Fruit fly (Drosophila melanogaster) whole organism, embryonic: ENCODE results near the gene CG6465.

ENCODE experiments used
- Bgb ChIP-seq: fragments of 200-800 bp; sonication (Bioruptor generic); IDR thresholded peaks from 2 replicates; pipeline ENCODE4 v1.3.6; 2022; ENCODE audit warnings: missing biosample characterization, missing genetic modification characterization; ENCODE audit not compliant: partially characterized antibody
- CG12942 ChIP-seq: fragments of 200-800 bp; sonication (Bioruptor generic); optimal IDR thresholded peaks from 3 replicates; lab custom pipeline; 2016; ENCODE audit warnings: missing biosample characterization, missing genetic modification characterization
- CG14050 ChIP-seq: fragments of 200-800 bp; sonication (Bioruptor generic); IDR thresholded peaks from 3 replicates; pipeline ENCODE4 v1.3.6; 2022; ENCODE audit warnings: missing biosample characterization, missing genetic modification characterization
- CG14667 ChIP-seq: fragments of 200-800 bp; sonication (Bioruptor generic); IDR thresholded peaks from 2 replicates; pipeline ENCODE4 v1.3.6; 2022; ENCODE audit warnings: missing biosample characterization, missing genetic modification characterization
- CG15073 ChIP-seq: fragments of 200-800 bp; sonication (Bioruptor generic); optimal IDR thresholded peaks from 2 replicates; lab custom pipeline; 2016; ENCODE audit warnings: missing biosample characterization, missing genetic modification characterization
- CG17186 ChIP-seq: fragments of 200-800 bp; sonication (Bioruptor generic); optimal IDR thresholded peaks from 3 replicates; lab custom pipeline; 2017; ENCODE audit warnings: missing biosample characterization, missing genetic modification reagents, missing genetic modification characterization
- CG17359 ChIP-seq: fragments of 200-800 bp; sonication (Bioruptor generic); optimal IDR thresholded peaks from 3 replicates; lab custom pipeline; 2018; ENCODE audit warnings: missing biosample characterization, mild to moderate bottlenecking, missing genetic modification characterization, moderate library complexity
- CG1832 ChIP-seq: fragments of 200-800 bp; sonication (Bioruptor generic); optimal IDR thresholded peaks from 2 replicates; lab custom pipeline; 2017; ENCODE audit warnings: missing biosample characterization, mild to moderate bottlenecking, missing genetic modification characterization, inconsistent platforms
- CG2199 ChIP-seq: fragments of 200-800 bp; sonication (Bioruptor generic); IDR thresholded peaks from 3 replicates; pipeline ENCODE4 v1.3.6; 2022; ENCODE audit warnings: missing biosample characterization, missing genetic modification characterization
- CG31365 ChIP-seq: fragments of 200-800 bp; sonication (Bioruptor generic); optimal IDR thresholded peaks from 2 replicates; lab custom pipeline; 2018; ENCODE audit warnings: missing biosample characterization, mild to moderate bottlenecking, missing genetic modification characterization
- CG3847 ChIP-seq: fragments of 200-800 bp; sonication (Bioruptor generic); IDR thresholded peaks from 2 replicates; pipeline ENCODE4 v1.3.6; 2022; ENCODE audit warnings: missing biosample characterization, missing genetic modification characterization
- CG4404 ChIP-seq: fragments of 200-800 bp; sonication (Bioruptor generic); IDR thresholded peaks from 2 replicates; pipeline ENCODE4 v1.3.6; 2022; ENCODE audit warnings: missing biosample characterization, missing genetic modification characterization
- CG6175 ChIP-seq: fragments of 200-800 bp; sonication (Bioruptor generic); IDR thresholded peaks from 3 replicates; pipeline ENCODE4 v1.3.6; 2022; ENCODE audit warnings: missing biosample characterization, missing genetic modification characterization
- CG7839 ChIP-seq: fragments of 200-800 bp; sonication (Bioruptor generic); optimal IDR thresholded peaks from 3 replicates; lab custom pipeline; 2018; ENCODE audit warnings: missing biosample characterization, mild to moderate bottlenecking, missing genetic modification characterization, moderate library complexity
- CG7928 ChIP-seq: fragments of 200-800 bp; sonication (Bioruptor generic); optimal IDR thresholded peaks from 2 replicates; lab custom pipeline; 2017; ENCODE audit warnings: missing biosample characterization, mild to moderate bottlenecking, missing genetic modification characterization
- CG8478 ChIP-seq: fragments of >200 bp; optimal IDR thresholded peaks from 2 replicates; lab custom pipeline; 2018
- Deaf1 ChIP-seq: fragments of 200-800 bp; optimal IDR thresholded peaks from 3 replicates; lab custom pipeline; 2019; ENCODE audit warnings: missing biosample characterization, mild to moderate bottlenecking, missing genetic modification characterization, moderate library complexity
- Dfd ChIP-seq, 2 experiments: fragments of >200 bp; optimal IDR thresholded peaks; 2 replicates each; lab custom pipeline; 2017; ENCODE audit warnings: missing biosample characterization in 2 of 2, missing genetic modification characterization in 2 of 2
- Dip2 ChIP-seq: fragments of 200-800 bp; sonication (Bioruptor generic); IDR thresholded peaks from 2 replicates; pipeline ENCODE4 v1.3.6; 2022; ENCODE audit warnings: missing biosample characterization, missing genetic modification characterization
- Dll ChIP-seq: fragments of 200-800 bp; sonication (Bioruptor generic); IDR thresholded peaks from 4 replicates; pipeline ENCODE4 v1.3.6; 2022; ENCODE audit warnings: missing biosample characterization, missing genetic modification characterization; ENCODE audit not compliant: partially characterized antibody
- E2f2 ChIP-seq: fragments of 200-800 bp; sonication (Bioruptor generic); IDR thresholded peaks from 2 replicates; pipeline ENCODE4 v1.3.6; 2022; ENCODE audit warnings: missing biosample characterization, missing genetic modification characterization
- Hmr ChIP-seq: fragments of 200-800 bp; sonication (Bioruptor generic); optimal IDR thresholded peaks from 3 replicates; lab custom pipeline; 2017; ENCODE audit warnings: mild to moderate bottlenecking, missing biosample characterization, missing genetic modification reagents, missing genetic modification characterization
- Hr3 ChIP-seq: fragments of 200-800 bp; sonication (Bioruptor generic); optimal IDR thresholded peaks from 3 replicates; lab custom pipeline; 2016; ENCODE audit warnings: missing biosample characterization, missing genetic modification characterization
- Max ChIP-seq: fragments of 200-800 bp; sonication (Bioruptor generic); optimal IDR thresholded peaks from 2 replicates; lab custom pipeline; 2016; ENCODE audit warnings: missing biosample characterization, mild to moderate bottlenecking, missing genetic modification characterization
- NFAT ChIP-seq: fragments of 200-800 bp; sonication (Bioruptor generic); IDR thresholded peaks from 2 replicates; pipeline ENCODE4 v1.3.6; 2022; ENCODE audit warnings: missing biosample characterization, missing genetic modification characterization
- Nf-YA ChIP-seq: fragments of 200-800 bp; sonication (Bioruptor generic); IDR thresholded peaks from 2 replicates; pipeline ENCODE4 v1.3.6; 2022; ENCODE audit warnings: missing biosample characterization, missing genetic modification characterization
- Rfx ChIP-seq: fragments of 200-800 bp; sonication (Bioruptor generic); IDR thresholded peaks from 2 replicates; pipeline ENCODE4 v1.3.6; 2022; ENCODE audit warnings: missing biosample characterization, missing genetic modification characterization
- Sox102F ChIP-seq: fragments of 200-800 bp; sonication (Bioruptor generic); optimal IDR thresholded peaks from 2 replicates; lab custom pipeline; 2018; ENCODE audit warnings: missing biosample characterization, mild to moderate bottlenecking, missing genetic modification characterization, moderate library complexity
- Ssrp ChIP-seq: fragments of 200-800 bp; sonication (Bioruptor generic); optimal IDR thresholded peaks from 2 replicates; lab custom pipeline; 2018; ENCODE audit warnings: missing biosample characterization, mild to moderate bottlenecking, missing genetic modification characterization, moderate library complexity
- Taf1 ChIP-seq: fragments of 200-800 bp; sonication (Bioruptor generic); IDR thresholded peaks from 2 replicates; pipeline ENCODE4 v1.3.6; 2022; ENCODE audit warnings: missing biosample characterization, missing genetic modification characterization
- Xrp1 ChIP-seq: fragments of 200-800 bp; sonication (Bioruptor generic); IDR thresholded peaks from 2 replicates; pipeline ENCODE4 v1.3.6; 2022; ENCODE audit warnings: missing biosample characterization, missing genetic modification characterization
- abd-A ChIP-seq: fragments of 200-800 bp; sonication (Bioruptor generic); optimal IDR thresholded peaks from 3 replicates; lab custom pipeline; 2019; ENCODE audit warnings: missing biosample characterization, mild to moderate bottlenecking, missing genetic modification characterization, moderate library complexity
- ash1 ChIP-seq: fragments of 200-800 bp; sonication (Bioruptor generic); optimal IDR thresholded peaks from 2 replicates; lab custom pipeline; 2018; ENCODE audit warnings: missing biosample characterization, mild to moderate bottlenecking, missing genetic modification characterization
- ato ChIP-seq: fragments of 200-800 bp; sonication (Bioruptor generic); IDR thresholded peaks from 2 replicates; pipeline ENCODE4 v1.3.6; 2022; ENCODE audit warnings: missing biosample characterization, missing genetic modification characterization; ENCODE audit not compliant: partially characterized antibody
- cad ChIP-seq: fragments of >200 bp; optimal IDR thresholded peaks from 2 replicates; lab custom pipeline; 2017; ENCODE audit warnings: missing biosample characterization, missing genetic modification characterization
- crol ChIP-seq: fragments of 200-800 bp; sonication (Bioruptor generic); IDR thresholded peaks from 2 replicates; pipeline ENCODE4 v1.3.6; 2022; ENCODE audit warnings: missing biosample characterization, missing genetic modification characterization
- dan ChIP-seq: fragments of 200-800 bp; sonication (Bioruptor generic); IDR thresholded peaks from 2 replicates; pipeline ENCODE4 v1.3.6; 2022; ENCODE audit warnings: missing biosample characterization, missing genetic modification characterization
- dpn ChIP-seq, 2 experiments: fragments of 200-800 bp; sonication (Bioruptor generic); optimal IDR thresholded peaks; 3 replicates each; lab custom pipeline; 2016; ENCODE audit warnings: missing biosample characterization in 2 of 2, missing genetic modification characterization in 2 of 2
- fd3F ChIP-seq: fragments of 200-800 bp; sonication (Bioruptor generic); optimal IDR thresholded peaks from 2 replicates; lab custom pipeline; 2018; ENCODE audit warnings: missing biosample characterization, mild to moderate bottlenecking, missing genetic modification characterization, moderate library complexity
- gem ChIP-seq: fragments of 200-800 bp; sonication (Bioruptor generic); optimal IDR thresholded peaks from 2 replicates; lab custom pipeline; 2019; ENCODE audit warnings: missing biosample characterization, mild to moderate bottlenecking, missing genetic modification characterization, moderate library complexity
- h ChIP-seq: fragments of >200 bp; optimal IDR thresholded peaks from 2 replicates; lab custom pipeline; 2017
- jumu ChIP-seq: fragments of 200-800 bp; sonication (Bioruptor generic); optimal IDR thresholded peaks from 3 replicates; lab custom pipeline; 2016; ENCODE audit warnings: missing biosample characterization, missing genetic modification characterization
- klu ChIP-seq: fragments of 200-800 bp; sonication (Bioruptor generic); IDR thresholded peaks from 2 replicates; pipeline ENCODE4 v1.3.6; 2022; ENCODE audit warnings: missing biosample characterization, missing genetic modification characterization
- nerfin-1 ChIP-seq: fragments of 200-800 bp; sonication (Bioruptor generic); optimal IDR thresholded peaks from 3 replicates; lab custom pipeline; 2019; ENCODE audit warnings: missing biosample characterization, mild to moderate bottlenecking, missing genetic modification characterization, moderate library complexity
- onecut ChIP-seq: fragments of 200-800 bp; sonication (Bioruptor generic); IDR thresholded peaks from 2 replicates; pipeline ENCODE4 v1.3.6; 2022; ENCODE audit warnings: missing biosample characterization, missing genetic modification characterization
- pros ChIP-seq: fragments of 200-800 bp; sonication (Bioruptor generic); optimal IDR thresholded peaks from 3 replicates; lab custom pipeline; 2019; ENCODE audit warnings: missing biosample characterization, mild to moderate bottlenecking, missing genetic modification characterization, moderate library complexity
- ranshi ChIP-seq: fragments of 200-800 bp; sonication (Bioruptor generic); IDR thresholded peaks from 2 replicates; pipeline ENCODE4 v1.3.6; 2022; ENCODE audit warnings: missing biosample characterization, missing genetic modification characterization
- stwl ChIP-seq: fragments of 200-800 bp; sonication (Bioruptor generic); optimal IDR thresholded peaks from 3 replicates; lab custom pipeline; 2018; ENCODE audit warnings: missing biosample characterization, mild to moderate bottlenecking, missing genetic modification characterization, moderate library complexity
- tio ChIP-seq: fragments of 200-800 bp; sonication (Bioruptor generic); optimal IDR thresholded peaks from 2 replicates; lab custom pipeline; 2017; ENCODE audit warnings: missing biosample characterization, missing genetic modification characterization, inconsistent platforms
- tup ChIP-seq: fragments of 200-800 bp; sonication (Bioruptor generic); optimal IDR thresholded peaks from 2 replicates; lab custom pipeline; 2016; ENCODE audit warnings: missing biosample characterization, mild to moderate bottlenecking, missing genetic modification characterization, moderate library complexity
- zfh1 ChIP-seq: fragments of 200-800 bp; sonication (Bioruptor generic); IDR thresholded peaks from 3 replicates; pipeline ENCODE4 v1.3.6; 2022; ENCODE audit warnings: missing biosample characterization, missing genetic modification characterization

The CG6465 gene

dm6 chr3R:10648556-10649181 lies 28.4 kb downstream of the CG6465 start (continued):
- TF ChIP-seq Sox102F (peak; percentile 76), Rfx (GFP tag; lab: Robert Waterston, UW) (peak; percentile 11; the same call in 1 of the 2 replicates), Hr3 (GFP tag; lab: Kevin White, UChicago) (peak; percentile 20), CG14050 (GFP tag; lab: Robert Waterston, UW) (peak; percentile 54; the same call in 2 of the 3 replicates), NFAT (GFP tag; lab: Robert Waterston, UW) (no peak), CG17359 (peak; percentile 70), Bgb (GFP tag; lab: Robert Waterston, UW) (no peak), dpn (GFP tag; optimal IDR thresholded peaks at IDR 0.05; lab: Kevin White, UChicago) (peak; percentile 52 to 60), pros (GFP tag; lab: Kevin White, UChicago) (peak; percentile 50), CG4404 (GFP tag; lab: Robert Waterston, UW) (no peak), tup (GFP tag; lab: Kevin White, UChicago) (no peak), dan (no peak), ato (GFP tag; lab: Robert Waterston, UW) (no peak), Max (GFP tag; lab: Kevin White, UChicago) (no peak), CG31365 (no peak), stwl (tag; lab: Kevin White, UChicago) (no peak), cad (GFP tag; lab: Kevin White, UChicago) (no peak), klu (GFP tag; lab: Robert Waterston, UW) (no peak), fd3F (no peak), onecut (GFP tag; lab: Robert Waterston, UW) (no peak), CG1832 (GFP tag; lab: Kevin White, UChicago) (no peak), Nf-YA (GFP tag; lab: Robert Waterston, UW) (no peak; the same call in 1 of the 2 replicates), CG6175 (GFP tag; lab: Robert Waterston, UW) (no peak), CG7839 (peak; percentile 57), Dfd (GFP tag; optimal IDR thresholded peaks at IDR 0.05; lab: Kevin White, UChicago) (no peak), CG7928 (GFP tag; lab: Kevin White, UChicago) (no peak), CG12942 (GFP tag; lab: Kevin White, UChicago) (peak; percentile 9), Ssrp (tag; lab: Kevin White, UChicago) (peak; percentile 42), Dip2 (GFP tag; lab: Robert Waterston, UW) (no peak), CG17186 (GFP tag; lab: Kevin White, UChicago) (no peak), gem (tag; lab: Kevin White, UChicago) (peak; percentile 71), ash1 (peak; percentile 12), Taf1 (GFP tag; lab: Robert Waterston, UW) (no peak), crol (no peak), CG8478 (no peak), Xrp1 (GFP tag; lab: Robert Waterston, UW) (peak; percentile 71), CG15073 (GFP tag; lab: Kevin White, UChicago) (no peak), CG3847 (no peak), E2f2 (GFP tag; lab: Robert Waterston, UW) (0 out of 2 replicates have a peak, but pooled peaks have one; percentile 18), tio (no peak), ranshi (peak; percentile 28; the same call in 1 of the 2 replicates), CG2199 (GFP tag; lab: Robert Waterston, UW) (peak; percentile 28; the same call in 1 of the 3 replicates), Deaf1 (tag; lab: Kevin White, UChicago) (no peak), zfh1 (peak; percentile 60; the same call in 2 of the 3 replicates), abd-A (tag; lab: Kevin White, UChicago) (peak; percentile 58), nerfin-1 (tag; lab: Kevin White, UChicago) (no peak), jumu (GFP tag; lab: Kevin White, UChicago) (peak; percentile 17), h (lab: Kevin White, UChicago) (no peak), Dll (GFP tag; lab: Robert Waterston, UW) (no peak), CG14667 (GFP tag; lab: Robert Waterston, UW) (peak; percentile 25; the same call in 1 of the 2 replicates), Hmr (peak; percentile 0)
